Worm (Caenorhabditis elegans) whole organism, L4 larva: ENCODE data around the gene skpo-3.

ENCODE experiments used
- T20F7.1 ChIP-seq: fragments of 200-800 bp; sonication (Bioruptor generic); optimal IDR thresholded peaks from 2 replicates; lab custom pipeline; 2018; ENCODE audit warnings: mild to moderate bottlenecking, missing genetic modification characterization, missing compliant biosample characterization
- T26A8.4 ChIP-seq: fragments of 200-800 bp; sonication (Bioruptor generic); IDR thresholded peaks from 2 replicates; pipeline ENCODE4 v1.3.6; 2022; ENCODE audit warnings: missing genetic modification characterization, missing compliant biosample characterization
- Y75B8A.6 ChIP-seq: fragments of 200-800 bp; sonication (Bioruptor generic); IDR thresholded peaks from 2 replicates; pipeline ENCODE4 v1.3.6; 2022; ENCODE audit warnings: missing genetic modification reagents, missing genetic modification characterization, missing compliant biosample characterization
- aha-1 ChIP-seq: fragments of 150-350 bp; peaks from one replicate; lab custom pipeline; 2014; ENCODE audit warnings: missing biosample characterization, missing genetic modification characterization
- aly-2 ChIP-seq: sonication (generic microtip); optimal IDR thresholded peaks from 2 replicates; lab custom pipeline; 2018; ENCODE audit warnings: missing biosample characterization, missing genetic modification characterization
- ceh-20 ChIP-seq: fragments of 200-800 bp; sonication (Bioruptor generic); IDR thresholded peaks from 2 replicates; pipeline ENCODE4 v1.3.6; 2022; ENCODE audit warnings: missing genetic modification reagents, missing genetic modification characterization, missing compliant biosample characterization
- ceh-62 ChIP-seq: sonication (generic microtip); optimal IDR thresholded peaks from 2 replicates; lab custom pipeline; 2017; ENCODE audit warnings: missing biosample characterization, missing genetic modification characterization
- ces-1 ChIP-seq: fragments of 150-350 bp; sonication (generic microtip); optimal IDR thresholded peaks from 4 replicates; lab custom pipeline; 2014; ENCODE audit warnings: missing biosample characterization, missing genetic modification reagents, missing genetic modification characterization
- cey-2 ChIP-seq: sonication (generic microtip); optimal IDR thresholded peaks from 3 replicates; lab custom pipeline; 2017; ENCODE audit warnings: missing genetic modification characterization, mild to moderate bottlenecking, missing compliant biosample characterization, antibody characterized with exemption, borderline replicate concordance; ENCODE audit not compliant: insufficient read depth
- daf-12 ChIP-seq: fragments of 150-350 bp; optimal IDR thresholded peaks from 2 replicates; lab custom pipeline; 2014; ENCODE audit warnings: missing biosample characterization, missing genetic modification reagents, missing genetic modification characterization
- daf-16 ChIP-seq, 3 experiments: sonication (generic microtip); optimal IDR thresholded peaks; 2 replicates each; lab custom pipeline; 2016 to 2017; ENCODE audit warnings: missing genetic modification characterization in 3 of 3, missing genetic modification reagents in 3 of 3, mild to moderate bottlenecking in 2 of 3, missing compliant biosample characterization in 2 of 3, missing biosample characterization in 1 of 3, moderate library complexity in 1 of 3
- daf-19 ChIP-seq: fragments of 200-800 bp; sonication (Bioruptor generic); conservative IDR thresholded peaks from 2 replicates; pipeline ENCODE4 v1.3.6; 2022; ENCODE audit warnings: missing genetic modification characterization, missing compliant biosample characterization
- daf-8 ChIP-seq: fragments of 200-800 bp; sonication (Bioruptor generic); IDR thresholded peaks from 2 replicates; pipeline ENCODE4 v1.3.6; 2022; ENCODE audit warnings: missing genetic modification characterization, missing compliant biosample characterization
- dmd-6 ChIP-seq: fragments of 200-800 bp; sonication (Bioruptor generic); IDR thresholded peaks from 2 replicates; pipeline ENCODE4 v1.3.6; 2022; ENCODE audit warnings: missing genetic modification reagents, missing genetic modification characterization, missing compliant biosample characterization
- dve-1 ChIP-seq: sonication (generic microtip); optimal IDR thresholded peaks from 2 replicates; lab custom pipeline; 2017; ENCODE audit warnings: antibody characterized with exemption, mild to moderate bottlenecking, missing genetic modification characterization, missing compliant biosample characterization; ENCODE audit not compliant: insufficient read depth
- egl-27 ChIP-seq: sonication (generic microtip); optimal IDR thresholded peaks from 3 replicates; lab custom pipeline; 2017; ENCODE audit warnings: missing biosample characterization, missing genetic modification reagents, missing genetic modification characterization
- egl-43 ChIP-seq: fragments of 200-800 bp; sonication (Bioruptor generic); IDR thresholded peaks from 2 replicates; pipeline ENCODE4 v1.3.6; 2022; ENCODE audit warnings: missing genetic modification reagents, missing genetic modification characterization, missing compliant biosample characterization
- gei-8 ChIP-seq: fragments of 200-800 bp; sonication (Bioruptor generic); optimal IDR thresholded peaks from 2 replicates; lab custom pipeline; 2018; ENCODE audit warnings: mild to moderate bottlenecking, missing genetic modification characterization, missing compliant biosample characterization
- hif-1 ChIP-seq, 2 experiments: sonication (generic microtip); optimal IDR thresholded peaks; 2 replicates each; lab custom pipeline; 2016 to 2017; ENCODE audit warnings: missing compliant biosample characterization in 2 of 2, missing genetic modification characterization in 2 of 2, missing genetic modification reagents in 2 of 2, missing genotype in 2 of 2, mild to moderate bottlenecking in 1 of 2
- hlh-11 ChIP-seq: fragments of 200-800 bp; sonication (Bioruptor generic); optimal IDR thresholded peaks from 2 replicates; lab custom pipeline; 2018; ENCODE audit warnings: mild to moderate bottlenecking, missing genetic modification characterization, missing compliant biosample characterization
- hlh-30 ChIP-seq: sonication (generic microtip); optimal IDR thresholded peaks from 2 replicates; lab custom pipeline; 2017; ENCODE audit warnings: antibody characterized with exemption, mild to moderate bottlenecking, missing genetic modification characterization, missing compliant biosample characterization; ENCODE audit not compliant: insufficient read depth
- lsy-2 ChIP-seq, 2 experiments: fragments of 150-350 bp in 1 of 2; sonication (generic microtip) in 1 of 2; optimal IDR thresholded peaks; 2 replicates each; lab custom pipeline; 2014 to 2017; ENCODE audit warnings: missing biosample characterization in 2 of 2, missing genetic modification characterization in 2 of 2
- mdl-1 ChIP-seq, 2 experiments: fragments of 150-350 bp in 1 of 2; sonication (generic microtip) in 1 of 2; optimal IDR thresholded peaks; 2 replicates each; lab custom pipeline; 2014 to 2017; ENCODE audit warnings: missing biosample characterization in 2 of 2, missing genetic modification characterization in 2 of 2
- mdt-29 ChIP-seq: fragments of 200-800 bp; sonication (Bioruptor generic); IDR thresholded peaks from 2 replicates; pipeline ENCODE4 v1.3.6; 2022; ENCODE audit warnings: missing genetic modification reagents, missing genetic modification characterization, missing compliant biosample characterization
- mes-2 ChIP-seq: sonication (generic microtip); optimal IDR thresholded peaks from 2 replicates; lab custom pipeline; 2016; ENCODE audit warnings: missing genotype, mild to moderate bottlenecking, missing genetic modification characterization, missing compliant biosample characterization; ENCODE audit not compliant: poor library complexity, severe bottlenecking
- mxl-3 ChIP-seq: fragments of 200-800 bp; sonication (Bioruptor generic); optimal IDR thresholded peaks from 2 replicates; lab custom pipeline; 2018; ENCODE audit warnings: mild to moderate bottlenecking, missing genetic modification characterization, missing compliant biosample characterization
- nhr-102 ChIP-seq: sonication (generic microtip); optimal IDR thresholded peaks from 2 replicates; lab custom pipeline; 2016; ENCODE audit warnings: mild to moderate bottlenecking, missing genetic modification characterization, moderate library complexity, missing compliant biosample characterization
- nhr-111 ChIP-seq: fragments of 200-800 bp; sonication (Bioruptor generic); optimal IDR thresholded peaks from 2 replicates; lab custom pipeline; 2018; ENCODE audit warnings: mild to moderate bottlenecking, missing genetic modification characterization, missing compliant biosample characterization
- nhr-25 ChIP-seq: sonication (generic microtip); optimal IDR thresholded peaks from 2 replicates; lab custom pipeline; 2017; ENCODE audit warnings: missing genetic modification characterization, mild to moderate bottlenecking, missing compliant biosample characterization, antibody characterized with exemption, moderate library complexity, borderline replicate concordance; ENCODE audit not compliant: insufficient read depth
- nhr-28 ChIP-seq: fragments of 150-350 bp; optimal IDR thresholded peaks from 2 replicates; lab custom pipeline; 2014; ENCODE audit warnings: missing biosample characterization, missing genetic modification characterization
- nhr-48 ChIP-seq: sonication (generic microtip); optimal IDR thresholded peaks from 2 replicates; lab custom pipeline; 2016; ENCODE audit warnings: mild to moderate bottlenecking, missing genetic modification characterization, missing compliant biosample characterization
- nhr-77 ChIP-seq: fragments of 150-350 bp; optimal IDR thresholded peaks from 2 replicates; lab custom pipeline; 2014; ENCODE audit warnings: missing biosample characterization, missing genetic modification characterization
- php-3 ChIP-seq: fragments of 200-800 bp; sonication (Bioruptor generic); IDR thresholded peaks from 2 replicates; pipeline ENCODE4 v1.3.6; 2022; ENCODE audit warnings: missing genetic modification reagents, missing genetic modification characterization, missing compliant biosample characterization
- pqm-1 ChIP-seq: sonication (generic microtip); optimal IDR thresholded peaks from 2 replicates; lab custom pipeline; 2017; ENCODE audit warnings: missing biosample characterization, missing genetic modification characterization
- sdz-12 ChIP-seq: fragments of 200-800 bp; sonication (Bioruptor generic); optimal IDR thresholded peaks from 2 replicates; lab custom pipeline; 2018; ENCODE audit warnings: mild to moderate bottlenecking, missing genetic modification characterization, missing compliant biosample characterization
- snpc-4 ChIP-seq: fragments of 150-350 bp; optimal IDR thresholded peaks from 2 replicates; lab custom pipeline; 2014; ENCODE audit warnings: missing biosample characterization, missing genetic modification characterization
- tag-97 ChIP-seq: fragments of 200-800 bp; sonication (Bioruptor generic); IDR thresholded peaks from 2 replicates; pipeline ENCODE4 v1.3.6; 2022; ENCODE audit warnings: missing genetic modification characterization, missing compliant biosample characterization
- tra-1 ChIP-seq: fragments of 200-800 bp; sonication (Bioruptor generic); IDR thresholded peaks from 2 replicates; pipeline ENCODE4 v1.3.6; 2022; ENCODE audit warnings: missing genetic modification reagents, missing genetic modification characterization, missing compliant biosample characterization
- unc-62 ChIP-seq, 3 experiments: fragments of 150-350 bp in 1 of 3; sonication (generic microtip); optimal IDR thresholded peaks in 2 of 3; peaks in 1 of 3; 1 replicate in 1 of 3; 2 replicates in 2 of 3; lab custom pipeline; 2014 to 2017; ENCODE audit warnings: missing biosample characterization in 3 of 3, missing genetic modification characterization in 3 of 3, missing genetic modification reagents in 3 of 3, missing genotype in 1 of 3
- zip-2 ChIP-seq: fragments of 150-350 bp; optimal IDR thresholded peaks from 2 replicates; lab custom pipeline; 2014; ENCODE audit warnings: missing biosample characterization, missing genetic modification characterization

skpo-3 gene

ce11 chrII:7283063-7283462, 37.4 kb downstream of the skpo-3 start:
- TF ChIP-seq tag-97 (no peak), aha-1 (peak; percentile 84), dve-1 (tag; lab: Kevin White, UChicago) (no peak)

- TF ChIP-seq hlh-30 (tag; lab: Kevin White, UChicago) (peak; percentile 53), cey-2 (tag; lab: Kevin White, UChicago) (peak; percentile 10), ceh-20 (GFP tag; lab: Robert Waterston, UW) (peak; percentile 70), mes-2 (no peak), T20F7.1 (no peak), pqm-1 (tag; lab: Kevin White, UChicago) (peak; percentile 20), lsy-2 (tag; optimal IDR thresholded peaks at IDR 0.05; lab: Kevin White, UChicago) (peak in 1 of 2 experiments; percentile 1), php-3 (GFP tag; lab: Robert Waterston, UW) (peak; percentile 63; the same call in 1 of the 2 replicates), T26A8.4 (GFP tag; lab: Robert Waterston, UW) (no peak), mxl-3 (GFP tag; lab: Kevin White, UChicago) (peak; percentile 38), tra-1 (GFP tag; lab: Robert Waterston, UW) (peak; percentile 71; the same call in 1 of the 2 replicates), daf-19 (GFP tag; lab: Robert Waterston, UW) (no peak), nhr-28 (tag; lab: Kevin White, UChicago) (peak; percentile 78), hlh-11 (tag; lab: Kevin White, UChicago) (peak; percentile 37), dmd-6 (GFP tag; lab: Robert Waterston, UW) (peak; percentile 90), zip-2 (no peak), egl-27 (no peak), mdl-1 (tag; optimal IDR thresholded peaks at IDR 0.05; lab: Kevin White, UChicago) (peak in 1 of 2 experiments; percentile 68), nhr-77 (peak; percentile 51), nhr-111 (no peak), hif-1 (tag; optimal IDR thresholded peaks at IDR 0.05; lab: Kevin White, UChicago) (peak in 1 of 2 experiments; percentile 40), daf-12 (tag; lab: Kevin White, UChicago) (no peak), snpc-4 (no peak), gei-8 (peak; percentile 9)
Observed at ce11 chrII:7287140-7287539, 41.5 kb downstream of the skpo-3 start.

- peak; percentile 68 for TF ChIP-seq hlh-11 (tag; lab: Kevin White, UChicago)
- no peak for TF ChIP-seq mdt-29 (GFP tag; lab: Robert Waterston, UW)
- TF ChIP-seq dve-1 (tag; lab: Kevin White, UChicago) = peak; percentile 74
- no peak for TF ChIP-seq ceh-62
- TF ChIP-seq aly-2 (tag; lab: Kevin White, UChicago) = no peak
- no peak for TF ChIP-seq daf-16 (GFP tag; optimal IDR thresholded peaks at IDR 0.05; lab: Kevin White, UChicago)
- peak; percentile 70 for TF ChIP-seq daf-16 (tag; optimal IDR thresholded peaks at IDR 0.05; lab: Kevin White, UChicago)
- peak; percentile 83 for TF ChIP-seq hlh-30 (tag; lab: Kevin White, UChicago)
- peak; percentile 45 for TF ChIP-seq nhr-25 (tag; lab: Kevin White, UChicago)
- TF ChIP-seq ceh-20 (GFP tag; lab: Robert Waterston, UW) = peak; percentile 94
- no peak for TF ChIP-seq egl-43
- TF ChIP-seq tra-1 (GFP tag; lab: Robert Waterston, UW) = peak; percentile 67; the same call in 1 of the 2 replicates
- peak; percentile 77 for TF ChIP-seq nhr-102
- TF ChIP-seq nhr-28 (tag; lab: Kevin White, UChicago) = peak; percentile 78
- TF ChIP-seq unc-62 (GFP tag; optimal IDR thresholded peaks at IDR 0.05 in 1 of 2; lab: Kevin White, UChicago) = peak in 1 of 2 experiments; percentile 98
- no peak for TF ChIP-seq unc-62 (tag; optimal IDR thresholded peaks at IDR 0.05; lab: Kevin White, UChicago)
- TF ChIP-seq php-3 (GFP tag; lab: Robert Waterston, UW) = peak; percentile 97
- TF ChIP-seq aha-1 = peak; percentile 23
- TF ChIP-seq nhr-48 (tag; lab: Kevin White, UChicago) = peak; percentile 50
- TF ChIP-seq sdz-12 (GFP tag; lab: Kevin White, UChicago) = no peak
- TF ChIP-seq dmd-6 (GFP tag; lab: Robert Waterston, UW) = peak; percentile 84
- TF ChIP-seq mxl-3 (GFP tag; lab: Kevin White, UChicago) = peak; percentile 42
- no peak for TF ChIP-seq ces-1 (GFP tag; lab: Kevin White, UChicago)
- TF ChIP-seq Y75B8A.6 = no peak
- TF ChIP-seq mdl-1 (tag; optimal IDR thresholded peaks at IDR 0.05; lab: Kevin White, UChicago) = peak in 1 of 2 experiments; percentile 88
- TF ChIP-seq daf-8 = no peak
Observed at ce11 chrII:7287709-7288108, 42.0 kb downstream of the skpo-3 start.
